Worm (Caenorhabditis elegans): Measurements from ENCODE around the gene pqn-13.

The pqn-13 gene

DNA sequence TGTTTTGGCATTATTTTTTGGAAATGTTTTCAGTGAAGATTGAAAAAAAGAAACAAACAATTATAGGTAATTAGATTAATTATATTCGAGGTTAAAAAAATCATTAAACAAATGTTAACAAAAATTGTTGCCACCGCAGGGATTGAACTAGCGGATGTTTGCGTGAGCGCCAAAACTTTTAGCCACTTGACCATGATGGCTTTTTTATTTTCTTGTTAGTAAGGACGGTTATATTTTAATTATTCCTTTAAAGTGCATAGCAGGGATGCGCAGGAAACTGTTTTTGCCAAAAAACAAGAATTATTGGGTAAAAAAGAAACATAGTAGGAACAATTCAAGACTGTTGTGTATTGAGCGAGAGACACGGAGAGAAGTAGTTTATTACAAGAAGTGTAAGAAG lies 8.6 kb downstream of the pqn-13 start:
- TF ChIP-seq F39B2.1 (GFP tag; IDR thresholded peaks at IDR 0.05) (0 out of 2 replicates have a peak, but pooled peaks have one; percentile 64), let-607 (tag; optimal IDR thresholded peaks at IDR 0.05) (peak in 1 of 2 experiments; percentile 54), ceh-100 (GFP tag; IDR thresholded peaks at IDR 0.05) (peak; percentile 58), F33H1.4 (GFP tag; IDR thresholded peaks at IDR 0.05) (peak; percentile 63), B0035.1 (tag; optimal IDR thresholded peaks at IDR 0.05) (peak; percentile 57), Y67H2A.10 (GFP tag; conservative IDR thresholded peaks at IDR 0.05) (no peak), attf-6 (GFP tag; IDR thresholded peaks at IDR 0.05) (peak; percentile 85), ccch-3 (GFP tag; optimal IDR thresholded peaks at IDR 0.05) (no peak), sdz-38 (tag; optimal IDR thresholded peaks at IDR 0.05) (no peak), attf-3 (GFP tag; conservative IDR thresholded peaks at IDR 0.05) (no peak), ztf-26 (tag; optimal IDR thresholded peaks at IDR 0.05) (peak; percentile 33), F57C9.4 (tag; optimal IDR thresholded peaks at IDR 0.05) (no peak), cebp-1 (GFP tag; IDR thresholded peaks at IDR 0.05) (0 out of 2 replicates have a peak, but pooled peaks have one; percentile 18), cebp-1 (tag; optimal IDR thresholded peaks at IDR 0.05) (no peak), efl-1 (GFP tag; optimal IDR thresholded peaks at IDR 0.05) (peak; percentile 13), snpc-3.4 (tag; optimal IDR thresholded peaks at IDR 0.05) (peak; percentile 73), rpc-1 (optimal IDR thresholded peaks at IDR 0.05) (peak; percentile 92), rpc-1 (tag; optimal IDR thresholded peaks at IDR 0.05) (peak; percentile 93), nfya-1 (tag; optimal IDR thresholded peaks at IDR 0.05; ENCODE audit: borderline replicate concordance, insufficient read depth) (no peak), dpl-1 (GFP tag; optimal IDR thresholded peaks at IDR 0.05) (no peak), mxl-1 (tag; optimal IDR thresholded peaks at IDR 0.05) (peak; percentile 59), ets-4 (GFP tag; optimal IDR thresholded peaks at IDR 0.05) (no peak), somi-1 (GFP tag; optimal IDR thresholded peaks at IDR 0.05) (no peak), madf-8 (GFP tag; conservative IDR thresholded peaks at IDR 0.05) (no peak; the same call in 1 of the 2 replicates), hmg-20 (GFP tag; IDR thresholded peaks at IDR 0.05) (peak; percentile 80; the same call in 1 of the 2 replicates), Y56A3A.18 (GFP tag; IDR thresholded peaks at IDR 0.05) (peak; percentile 60; the same call in 1 of the 2 replicates), akir-1 (GFP tag; optimal IDR thresholded peaks at IDR 0.05) (no peak), die-1 (tag; optimal IDR thresholded peaks at IDR 0.05) (peak; percentile 82), gei-17 (GFP tag; optimal IDR thresholded peaks at IDR 0.05) (no peak), dox-1 (GFP tag; IDR thresholded peaks at IDR 0.05) (0 out of 2 replicates have a peak, but pooled peaks have one; percentile 26), hrde-1 (tag; optimal IDR thresholded peaks at IDR 0.05; ENCODE audit: borderline replicate concordance) (peak; percentile 84), F52B5.7 (tag; optimal IDR thresholded peaks at IDR 0.05) (peak; percentile 79), F57A8.1 (GFP tag; optimal IDR thresholded peaks at IDR 0.05) (no peak), C17E4.6 (GFP tag; IDR thresholded peaks at IDR 0.05) (no peak), nhr-90 (tag; optimal IDR thresholded peaks at IDR 0.05) (peak; percentile 70), madf-3 (GFP tag; IDR thresholded peaks at IDR 0.05) (peak; percentile 74; the same call in 1 of the 2 replicates), K11D2.4 (GFP tag; IDR thresholded peaks at IDR 0.05) (no peak), hlh-12 (tag; optimal IDR thresholded peaks at IDR 0.05) (no peak), nhr-80 (tag; optimal IDR thresholded peaks at IDR 0.05) (no peak), unc-130 (GFP tag; optimal IDR thresholded peaks at IDR 0.05) (no peak), nfya-2 (GFP tag; IDR thresholded peaks at IDR 0.05) (peak; percentile 87; the same call in 1 of the 2 replicates), snpc-1.1 (tag; optimal IDR thresholded peaks at IDR 0.05; ENCODE audit: insufficient read depth) (peak; percentile 30), T26A5.8 (tag; optimal IDR thresholded peaks at IDR 0.05) (peak; percentile 84), F22D6.2 (tag; optimal IDR thresholded peaks at IDR 0.05) (no peak), lsl-1 (GFP tag; optimal IDR thresholded peaks at IDR 0.05) (peak; percentile 61), ZK185.1 (tag; optimal IDR thresholded peaks at IDR 0.05; ENCODE audit: poor library complexity, severe bottlenecking) (no peak), ceh-27 (GFP tag; optimal IDR thresholded peaks at IDR 0.05) (no peak), Y95B8A.8 (GFP tag; IDR thresholded peaks at IDR 0.05) (peak; percentile 53; the same call in 1 of the 2 replicates)

Measured in whole organism, young adult.